Worm (Caenorhabditis elegans) whole organism, L1 larva: Measurements from ENCODE around the gene ilys-4.

Experiments used
- C04F5.9 ChIP-seq: sonication (generic microtip); optimal IDR thresholded peaks from 2 replicates; lab custom pipeline; 2016; ENCODE audit warnings: missing genetic modification characterization, missing compliant biosample characterization
- alr-1 ChIP-seq: fragments of 200-800 bp; sonication (Bioruptor generic); optimal IDR thresholded peaks from 2 replicates; lab custom pipeline; 2018; ENCODE audit warnings: borderline replicate concordance, mild to moderate bottlenecking, missing genetic modification characterization, missing compliant biosample characterization
- blmp-1 ChIP-seq: fragments of 150-350 bp; optimal IDR thresholded peaks from 2 replicates; lab custom pipeline; 2014; ENCODE audit warnings: missing biosample characterization, missing genetic modification characterization
- ceh-88 ChIP-seq: fragments of 200-800 bp; sonication (Bioruptor generic); IDR thresholded peaks from 2 replicates; pipeline ENCODE4 v1.3.6; 2022; ENCODE audit warnings: missing genetic modification characterization, missing compliant biosample characterization
- dpl-1 ChIP-seq, 3 experiments: fragments of 150-350 bp in 2 of 3; sonication (generic microtip) in 1 of 3; optimal IDR thresholded peaks; 2 replicates each; lab custom pipeline; 2014 to 2017; ENCODE audit warnings: missing biosample characterization in 3 of 3, missing genetic modification characterization in 3 of 3, missing genetic modification reagents in 3 of 3
- efl-1 ChIP-seq, 4 experiments: fragments of 150-350 bp; optimal IDR thresholded peaks in 3 of 4; peaks in 1 of 4; 1 replicate in 1 of 4; 2 replicates in 3 of 4; lab custom pipeline; 2014; ENCODE audit warnings: missing biosample characterization in 2 of 4, missing genetic modification characterization in 2 of 4, missing genetic modification reagents in 2 of 4
- egl-13 ChIP-seq: sonication (generic microtip); optimal IDR thresholded peaks from 2 replicates; lab custom pipeline; 2016; ENCODE audit warnings: missing genotype, missing genetic modification reagents, missing genetic modification characterization, missing compliant biosample characterization
- elt-2 ChIP-seq: sonication (generic microtip); optimal IDR thresholded peaks from 2 replicates; lab custom pipeline; 2016; ENCODE audit warnings: missing genetic modification characterization, mild to moderate bottlenecking, inconsistent platforms, missing compliant biosample characterization, missing genetic modification reagents
- elt-3 ChIP-seq, 6 experiments: fragments of 150-350 bp in 1 of 6; sonication (generic microtip); optimal IDR thresholded peaks; 2 replicates each; lab custom pipeline; 2017 to 2018; ENCODE audit warnings: missing biosample characterization in 6 of 6, missing genetic modification characterization in 6 of 6, inconsistent platforms in 1 of 6
- fkh-10 ChIP-seq: sonication (generic microtip); optimal IDR thresholded peaks from 2 replicates; lab custom pipeline; 2017; ENCODE audit warnings: missing biosample characterization, missing genetic modification reagents, missing genetic modification characterization
- fkh-4 ChIP-seq: sonication (generic microtip); optimal IDR thresholded peaks from 2 replicates; lab custom pipeline; 2016; ENCODE audit warnings: missing compliant biosample characterization, missing genetic modification characterization, borderline replicate concordance
- fkh-8 ChIP-seq: sonication (generic microtip); optimal IDR thresholded peaks from 2 replicates; lab custom pipeline; 2016; ENCODE audit warnings: mild to moderate bottlenecking, missing genetic modification characterization, missing compliant biosample characterization
- grh-1 ChIP-seq: fragments of 200-800 bp; sonication (Bioruptor generic); IDR thresholded peaks from 2 replicates; pipeline ENCODE4 v1.3.6; 2022; ENCODE audit warnings: missing genetic modification reagents, missing genetic modification characterization, missing compliant biosample characterization
- hlh-4 ChIP-seq: sonication (generic microtip); optimal IDR thresholded peaks from 2 replicates; lab custom pipeline; 2016; ENCODE audit warnings: mild to moderate bottlenecking, missing genetic modification characterization, missing compliant biosample characterization
- irx-1 ChIP-seq: sonication (generic microtip); optimal IDR thresholded peaks from 2 replicates; lab custom pipeline; 2016; ENCODE audit warnings: missing genetic modification characterization, missing compliant biosample characterization
- lin-13 ChIP-seq: fragments of 150-350 bp; optimal IDR thresholded peaks from 2 replicates; lab custom pipeline; 2014; ENCODE audit warnings: missing biosample characterization, missing genetic modification reagents, missing genetic modification characterization
- lin-14 ChIP-seq: fragments of 200-800 bp; sonication (Bioruptor generic); optimal IDR thresholded peaks from 2 replicates; lab custom pipeline; 2018; ENCODE audit warnings: mild to moderate bottlenecking, missing genetic modification characterization, moderate library complexity, missing compliant biosample characterization
- lin-35 ChIP-seq, 2 experiments: fragments of 150-350 bp; optimal IDR thresholded peaks; 2 replicates each; lab custom pipeline; 2014; ENCODE audit warnings: missing biosample characterization in 2 of 2, missing genetic modification characterization in 2 of 2, missing genetic modification reagents in 2 of 2
- lin-39 ChIP-seq: fragments of 150-350 bp; optimal IDR thresholded peaks from 2 replicates; lab custom pipeline; 2014; ENCODE audit warnings: missing biosample characterization, missing genetic modification reagents, missing genetic modification characterization
- lir-3 ChIP-seq: sonication (generic microtip); optimal IDR thresholded peaks from 2 replicates; lab custom pipeline; 2016; ENCODE audit warnings: mild to moderate bottlenecking, missing genetic modification characterization, moderate library complexity, missing compliant biosample characterization; ENCODE audit not compliant: poor library complexity
- lsy-2 ChIP-seq, 2 experiments: fragments of 150-350 bp; optimal IDR thresholded peaks; 2 replicates each; lab custom pipeline; 2014; ENCODE audit warnings: missing biosample characterization in 2 of 2, missing genetic modification characterization in 2 of 2
- mab-9 ChIP-seq: fragments of 200-800 bp; sonication (Bioruptor generic); IDR thresholded peaks from 2 replicates; pipeline ENCODE4 v1.3.6; 2022; ENCODE audit warnings: missing genetic modification reagents, missing genetic modification characterization, missing compliant biosample characterization
- mdl-1 ChIP-seq, 2 experiments: fragments of 150-350 bp; optimal IDR thresholded peaks; 2 replicates each; lab custom pipeline; 2014 to 2017; ENCODE audit warnings: missing biosample characterization in 2 of 2, missing genetic modification characterization in 2 of 2, inconsistent platforms in 1 of 2
- mep-1 ChIP-seq: fragments of 150-350 bp; optimal IDR thresholded peaks from 2 replicates; lab custom pipeline; 2014; ENCODE audit warnings: missing biosample characterization, missing genetic modification characterization
- nhr-11 ChIP-seq: fragments of 150-350 bp; optimal IDR thresholded peaks from 2 replicates; lab custom pipeline; 2014; ENCODE audit warnings: missing biosample characterization, missing genetic modification characterization
- nhr-20 ChIP-seq: sonication (generic microtip); optimal IDR thresholded peaks from 2 replicates; lab custom pipeline; 2016; ENCODE audit warnings: mild to moderate bottlenecking, missing genetic modification characterization, missing compliant biosample characterization
- nhr-237 ChIP-seq: fragments of 150-350 bp; optimal IDR thresholded peaks from 2 replicates; lab custom pipeline; 2014; ENCODE audit warnings: missing biosample characterization, missing genetic modification characterization
- nhr-47 ChIP-seq: sonication (generic microtip); optimal IDR thresholded peaks from 2 replicates; lab custom pipeline; 2016; ENCODE audit warnings: mild to moderate bottlenecking, missing genetic modification characterization, moderate library complexity, missing compliant biosample characterization
- nhr-71 ChIP-seq: sonication (generic microtip); optimal IDR thresholded peaks from 2 replicates; lab custom pipeline; 2016; ENCODE audit warnings: mild to moderate bottlenecking, missing genetic modification characterization, moderate library complexity, missing compliant biosample characterization
- nhr-76 ChIP-seq: sonication (generic microtip); optimal IDR thresholded peaks from 2 replicates; lab custom pipeline; 2017; ENCODE audit warnings: missing biosample characterization, missing genetic modification characterization
- nhr-85 ChIP-seq: sonication (generic microtip); peaks from one replicate; lab custom pipeline; 2016; ENCODE audit warnings: missing genetic modification characterization, inconsistent platforms, missing compliant biosample characterization
- pag-3 ChIP-seq: sonication (generic microtip); optimal IDR thresholded peaks from 2 replicates; lab custom pipeline; 2017; ENCODE audit warnings: missing genetic modification characterization, mild to moderate bottlenecking, missing compliant biosample characterization, antibody characterized with exemption, borderline replicate concordance; ENCODE audit not compliant: insufficient read depth
- pax-3 ChIP-seq: fragments of 200-800 bp; sonication (Bioruptor generic); optimal IDR thresholded peaks from 2 replicates; lab custom pipeline; 2018; ENCODE audit warnings: mild to moderate bottlenecking, missing genetic modification characterization, moderate library complexity, missing compliant biosample characterization
- pqm-1 ChIP-seq: sonication (generic microtip); optimal IDR thresholded peaks from 3 replicates; lab custom pipeline; 2017; ENCODE audit warnings: missing biosample characterization, missing genetic modification characterization
- rnt-1 ChIP-seq: sonication (generic microtip); optimal IDR thresholded peaks from 2 replicates; lab custom pipeline; 2016; ENCODE audit warnings: mild to moderate bottlenecking, missing genetic modification characterization, moderate library complexity, missing compliant biosample characterization
- snu-23 ChIP-seq: sonication (generic microtip); optimal IDR thresholded peaks from 2 replicates; lab custom pipeline; 2016; ENCODE audit warnings: missing genetic modification characterization, missing compliant biosample characterization
- sox-4 ChIP-seq: sonication (generic microtip); optimal IDR thresholded peaks from 2 replicates; lab custom pipeline; 2016; ENCODE audit warnings: missing genetic modification characterization, missing compliant biosample characterization
- sup-37 ChIP-seq: fragments of 200-800 bp; sonication (Bioruptor generic); optimal IDR thresholded peaks from 2 replicates; lab custom pipeline; 2018; ENCODE audit warnings: mild to moderate bottlenecking, missing genetic modification characterization, missing compliant biosample characterization
- swsn-7 ChIP-seq: sonication (generic microtip); optimal IDR thresholded peaks from 2 replicates; lab custom pipeline; 2016; ENCODE audit warnings: missing genetic modification characterization, missing compliant biosample characterization
- tbx-2 ChIP-seq: sonication (generic microtip); optimal IDR thresholded peaks from 2 replicates; lab custom pipeline; 2016; ENCODE audit warnings: missing genetic modification characterization, missing compliant biosample characterization
- tlp-1 ChIP-seq: fragments of 150-350 bp; optimal IDR thresholded peaks from 2 replicates; lab custom pipeline; 2014; ENCODE audit warnings: missing biosample characterization, missing genetic modification characterization
- unc-130 ChIP-seq: fragments of 150-350 bp; optimal IDR thresholded peaks from 2 replicates; lab custom pipeline; 2017; ENCODE audit warnings: missing biosample characterization, missing genetic modification characterization, inconsistent platforms
- unc-62 ChIP-seq: fragments of 150-350 bp; optimal IDR thresholded peaks from 2 replicates; lab custom pipeline; 2014; ENCODE audit warnings: missing biosample characterization, missing genetic modification reagents, missing genetic modification characterization
- vab-15 ChIP-seq: sonication (generic microtip); optimal IDR thresholded peaks from 2 replicates; lab custom pipeline; 2017; ENCODE audit warnings: missing genotype, mild to moderate bottlenecking, missing genetic modification characterization, missing compliant biosample characterization
- ztf-4 ChIP-seq: fragments of 150-350 bp; optimal IDR thresholded peaks from 2 replicates; lab custom pipeline; 2014; ENCODE audit warnings: missing biosample characterization, missing genetic modification characterization

ilys-4 gene

DNA sequence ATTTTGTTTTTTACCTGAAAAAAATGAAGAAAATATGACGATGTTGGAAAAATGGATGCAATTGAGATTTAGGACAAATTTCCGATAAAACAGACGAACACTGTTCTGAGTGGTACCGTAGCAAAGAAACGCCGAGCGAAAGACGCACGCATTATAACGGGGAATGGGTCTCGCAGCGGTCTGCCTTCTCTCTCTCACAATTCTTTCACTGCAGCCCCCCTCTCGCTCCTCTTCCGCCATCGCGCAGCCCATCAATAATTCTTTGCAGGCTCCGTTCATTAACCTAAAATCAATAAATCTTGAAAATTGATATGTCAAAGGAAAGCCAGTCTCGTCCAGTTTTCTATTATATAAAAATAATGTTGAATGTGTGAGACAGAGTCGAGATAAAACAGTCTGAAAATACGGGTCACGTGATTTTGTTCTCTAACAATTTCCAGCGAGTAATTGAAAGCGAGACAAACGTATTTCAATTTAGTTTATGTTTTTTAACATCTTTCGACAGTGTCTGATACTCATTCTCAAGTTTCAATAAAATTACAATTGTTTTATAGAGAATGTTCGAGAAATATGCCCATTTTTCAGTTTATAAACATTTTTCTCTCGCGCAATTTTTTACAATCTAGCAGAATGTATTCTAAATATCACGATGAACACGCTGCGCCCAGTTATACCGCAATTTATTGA lies 12.3 kb upstream of the ilys-4 start:
- TF ChIP-seq nhr-11 (tag; lab: Kevin White, UChicago): no peak
- TF ChIP-seq sox-4 (tag; lab: Kevin White, UChicago): no peak
- TF ChIP-seq nhr-71 (tag; lab: Kevin White, UChicago): peak; percentile 38
- TF ChIP-seq lin-35 (GFP tag; optimal IDR thresholded peaks at IDR 0.05; lab: Kevin White, UChicago): peak; percentile 3 to 23
- TF ChIP-seq lsy-2 (tag; optimal IDR thresholded peaks at IDR 0.05; lab: Kevin White, UChicago): peak; percentile 18 to 51
- TF ChIP-seq C04F5.9 (tag; lab: Kevin White, UChicago): no peak
- no peak for TF ChIP-seq nhr-85 (tag; lab: Kevin White, UChicago)
- TF ChIP-seq egl-13 (tag; lab: Kevin White, UChicago): peak; percentile 41
- no peak for TF ChIP-seq nhr-20 (tag; lab: Kevin White, UChicago)
- peak; percentile 49 for TF ChIP-seq lin-14 (GFP tag; lab: Kevin White, UChicago)
- TF ChIP-seq mdl-1 (tag; optimal IDR thresholded peaks at IDR 0.05; lab: Kevin White, UChicago): peak in 1 of 2 experiments; percentile 13
- no peak for TF ChIP-seq irx-1 (tag; lab: Kevin White, UChicago)
- TF ChIP-seq grh-1 (GFP tag; lab: Robert Waterston, UW): no peak
- peak; percentile 53 for TF ChIP-seq mep-1 (tag; lab: Kevin White, UChicago)
- peak; percentile 37 for TF ChIP-seq snu-23 (GFP tag; lab: Kevin White, UChicago)
- TF ChIP-seq tbx-2 (tag; lab: Kevin White, UChicago): peak; percentile 3
- TF ChIP-seq swsn-7 (tag; lab: Kevin White, UChicago): peak; percentile 20
- TF ChIP-seq pqm-1 (tag; lab: Kevin White, UChicago): no peak
- peak in 1 of 2 experiments; percentile 32 for TF ChIP-seq efl-1 (optimal IDR thresholded peaks at IDR 0.05; lab: Kevin White, UChicago)
- peak; percentile 9 to 92 for TF ChIP-seq efl-1 (GFP tag; optimal IDR thresholded peaks at IDR 0.05 in 1 of 2; lab: Kevin White, UChicago)
- no peak for TF ChIP-seq fkh-10 (GFP tag; lab: Kevin White, UChicago)
- TF ChIP-seq nhr-76 (tag; lab: Kevin White, UChicago): no peak
- TF ChIP-seq ztf-4 (tag; lab: Kevin White, UChicago): no peak
- TF ChIP-seq nhr-47: peak; percentile 34
- no peak for TF ChIP-seq fkh-8 (tag; lab: Kevin White, UChicago)

ce11 chrIV:7906643-7907042 lies 9.3 kb upstream of the ilys-4 start:
- TF ChIP-seq efl-1 (optimal IDR thresholded peaks at IDR 0.05; lab: Kevin White, UChicago) (no peak), efl-1 (GFP tag; optimal IDR thresholded peaks at IDR 0.05 in 1 of 2; lab: Kevin White, UChicago) (peak in 1 of 2 experiments; percentile 91), unc-130 (tag; lab: Kevin White, UChicago) (no peak)
- TF ChIP-seq, all 84 proteins: peak for 1

ce11 chrIV:7903359-7903758 lies 6.0 kb upstream of the ilys-4 start, which contains the start of gene C49H3.6:
C49H3.6 (plus strand) TSS chrIV:7903738.
- no peak for TF ChIP-seq lin-13
- TF ChIP-seq pag-3 (tag; lab: Kevin White, UChicago): no peak
- TF ChIP-seq mab-9 (GFP tag; lab: Robert Waterston, UW): no peak
- no peak for TF ChIP-seq vab-15 (tag; lab: Kevin White, UChicago)
- TF ChIP-seq snu-23 (GFP tag; lab: Kevin White, UChicago): peak; percentile 47
- no peak for TF ChIP-seq sox-4 (tag; lab: Kevin White, UChicago)
- TF ChIP-seq tlp-1 (tag; lab: Kevin White, UChicago): no peak
- no peak for TF ChIP-seq elt-3 (tag; optimal IDR thresholded peaks at IDR 0.05; lab: Kevin White, UChicago)
- peak in 1 of 3 experiments; percentile 18 for TF ChIP-seq dpl-1 (GFP tag; optimal IDR thresholded peaks at IDR 0.05; lab: Kevin White, UChicago)
- TF ChIP-seq elt-2 (tag; lab: Kevin White, UChicago): no peak
- TF ChIP-seq hlh-4 (tag; lab: Kevin White, UChicago): no peak
- TF ChIP-seq alr-1 (tag; lab: Kevin White, UChicago): no peak
- peak in 1 of 2 experiments; percentile 21 for TF ChIP-seq mdl-1 (tag; optimal IDR thresholded peaks at IDR 0.05; lab: Kevin White, UChicago)
- TF ChIP-seq nhr-237: no peak
- peak; percentile 55 for TF ChIP-seq nhr-71 (tag; lab: Kevin White, UChicago)
- no peak for TF ChIP-seq sup-37 (GFP tag; lab: Kevin White, UChicago)
- no peak for TF ChIP-seq blmp-1 (tag; lab: Kevin White, UChicago)
- TF ChIP-seq fkh-4: no peak
- TF ChIP-seq fkh-10 (GFP tag; lab: Kevin White, UChicago): peak; percentile 2
- no peak for TF ChIP-seq egl-13 (tag; lab: Kevin White, UChicago)
- TF ChIP-seq lsy-2 (tag; optimal IDR thresholded peaks at IDR 0.05; lab: Kevin White, UChicago): peak in 1 of 2 experiments; percentile 72
- no peak for TF ChIP-seq pax-3
- no peak for TF ChIP-seq lin-39 (tag; lab: Kevin White, UChicago)
- TF ChIP-seq unc-62 (GFP tag; lab: Kevin White, UChicago): no peak
- TF ChIP-seq lir-3 (tag; lab: Kevin White, UChicago): peak; percentile 3
- peak; percentile 42 for TF ChIP-seq rnt-1 (tag; lab: Kevin White, UChicago)
- TF ChIP-seq ceh-88 (GFP tag; lab: Robert Waterston, UW): 0 out of 2 replicates have a peak, but pooled peaks have one; percentile 24
